Fruit fly (Drosophila melanogaster) whole organism, embryonic: ENCODE results near the gene Usp5.

Experiments
- Adf1 ChIP-seq: fragments of 200-800 bp; sonication (Bioruptor generic); IDR thresholded peaks from 2 replicates; pipeline ENCODE4 v1.3.6; 2022; ENCODE audit warnings: missing biosample characterization, missing genetic modification characterization
- Asciz ChIP-seq: fragments of 200-800 bp; sonication (Bioruptor generic); optimal IDR thresholded peaks from 2 replicates; lab custom pipeline; 2017; ENCODE audit warnings: missing biosample characterization, mild to moderate bottlenecking, missing genetic modification characterization, missing genetic modification reagents
- CG11085 ChIP-seq: fragments of 200-800 bp; sonication (Bioruptor generic); IDR thresholded peaks from 2 replicates; pipeline ENCODE4 v1.3.6; 2022; ENCODE audit warnings: missing biosample characterization, missing genetic modification characterization
- CG11695 ChIP-seq: fragments of 200-800 bp; sonication (Bioruptor generic); IDR thresholded peaks from 3 replicates; pipeline ENCODE4 v1.3.6; 2022; ENCODE audit warnings: missing biosample characterization, missing genetic modification characterization
- CG12219 ChIP-seq: fragments of 200-800 bp; sonication (Bioruptor generic); optimal IDR thresholded peaks from 3 replicates; lab custom pipeline; 2018; ENCODE audit warnings: missing biosample characterization, mild to moderate bottlenecking, missing genetic modification characterization
- CG15479 ChIP-seq: fragments of 200-800 bp; sonication (Bioruptor generic); optimal IDR thresholded peaks from 3 replicates; lab custom pipeline; 2019; ENCODE audit warnings: missing biosample characterization, mild to moderate bottlenecking, missing genetic modification characterization, moderate library complexity
- CG15514 ChIP-seq: fragments of 200-800 bp; sonication (Bioruptor generic); optimal IDR thresholded peaks from 3 replicates; lab custom pipeline; 2017; ENCODE audit warnings: missing biosample characterization, missing genetic modification characterization, mild to moderate bottlenecking, moderate library complexity, missing genetic modification reagents
- CG2120 ChIP-seq: fragments of 200-800 bp; sonication (Bioruptor generic); optimal IDR thresholded peaks from 3 replicates; lab custom pipeline; 2016; ENCODE audit warnings: missing biosample characterization, missing genetic modification characterization
- CG32772 ChIP-seq: fragments of 200-800 bp; sonication (Bioruptor generic); IDR thresholded peaks from 2 replicates; pipeline ENCODE4 v1.3.6; 2022; ENCODE audit warnings: missing biosample characterization, missing genetic modification characterization
- CG3281 ChIP-seq: fragments of 200-800 bp; sonication (Bioruptor generic); optimal IDR thresholded peaks from 3 replicates; lab custom pipeline; 2017; ENCODE audit warnings: missing biosample characterization, mild to moderate bottlenecking, missing genetic modification characterization
- CG34224 ChIP-seq: fragments of 200-800 bp; sonication (Bioruptor generic); IDR thresholded peaks from 3 replicates; pipeline ENCODE4 v1.3.6; 2022; ENCODE audit warnings: missing biosample characterization, missing genetic modification characterization; ENCODE audit not compliant: partially characterized antibody
- CG3726 ChIP-seq: fragments of 200-800 bp; sonication (Bioruptor generic); IDR thresholded peaks from 3 replicates; pipeline ENCODE4, ENCODE4 v1.3.6; 2022; ENCODE audit warnings: missing biosample characterization, missing genetic modification characterization
- CG4360 ChIP-seq: fragments of 200-800 bp; sonication (Bioruptor generic); IDR thresholded peaks from 2 replicates; pipeline ENCODE4 v1.3.6; 2022; ENCODE audit warnings: missing biosample characterization, missing genetic modification characterization
- CG4854 ChIP-seq: fragments of 200-800 bp; sonication (Bioruptor generic); optimal IDR thresholded peaks from 2 replicates; lab custom pipeline; 2016; ENCODE audit warnings: missing biosample characterization, missing genetic modification characterization, inconsistent platforms
- CG6254 ChIP-seq: fragments of 200-800 bp; sonication (Bioruptor generic); optimal IDR thresholded peaks from 3 replicates; lab custom pipeline; 2017; ENCODE audit warnings: mild to moderate bottlenecking, missing biosample characterization, missing genetic modification reagents, missing genetic modification characterization
- CG6791 ChIP-seq: fragments of 200-800 bp; sonication (Bioruptor generic); IDR thresholded peaks from 3 replicates; pipeline ENCODE4 v1.3.6; 2022; ENCODE audit warnings: missing biosample characterization, missing genetic modification characterization; ENCODE audit not compliant: partially characterized antibody
- CG7987 ChIP-seq: fragments of 200-800 bp; sonication (Bioruptor generic); optimal IDR thresholded peaks from 2 replicates; lab custom pipeline; 2018; ENCODE audit warnings: missing biosample characterization, mild to moderate bottlenecking, missing genetic modification characterization, moderate library complexity
- CG8765 ChIP-seq: fragments of 200-800 bp; sonication (Bioruptor generic); IDR thresholded peaks from 2 replicates; pipeline ENCODE4 v1.3.6; 2022; ENCODE audit warnings: missing biosample characterization, missing genetic modification characterization
- CkIIα-i1 ChIP-seq: fragments of 200-800 bp; sonication (Bioruptor generic); IDR thresholded peaks from 2 replicates; pipeline ENCODE4 v1.3.6; 2022; ENCODE audit warnings: missing biosample characterization, missing genetic modification characterization
- Doc3 ChIP-seq: fragments of 200-800 bp; sonication (Bioruptor generic); IDR thresholded peaks from 3 replicates; pipeline ENCODE4 v1.3.6; 2022; ENCODE audit warnings: missing biosample characterization, missing genetic modification characterization; ENCODE audit not compliant: partially characterized antibody
- Gsc ChIP-seq: fragments of 200-800 bp; sonication (Bioruptor generic); IDR thresholded peaks from 2 replicates; pipeline ENCODE4 v1.3.6; 2022; ENCODE audit warnings: missing biosample characterization, missing genetic modification characterization
- Hey ChIP-seq: fragments of 200-800 bp; sonication (Bioruptor generic); optimal IDR thresholded peaks from 3 replicates; lab custom pipeline; 2018; ENCODE audit warnings: missing biosample characterization, mild to moderate bottlenecking, missing genetic modification characterization
- Hmr ChIP-seq: fragments of 200-800 bp; sonication (Bioruptor generic); optimal IDR thresholded peaks from 3 replicates; lab custom pipeline; 2017; ENCODE audit warnings: mild to moderate bottlenecking, missing biosample characterization, missing genetic modification reagents, missing genetic modification characterization
- Jarid2 ChIP-seq: fragments of 200-800 bp; sonication (Bioruptor generic); optimal IDR thresholded peaks from 3 replicates; lab custom pipeline; 2017; ENCODE audit warnings: mild to moderate bottlenecking, missing biosample characterization, missing genetic modification reagents, missing genetic modification characterization
- Myb ChIP-seq: fragments of 200-800 bp; sonication (Bioruptor generic); optimal IDR thresholded peaks from 2 replicates; lab custom pipeline; 2016; ENCODE audit warnings: missing biosample characterization, missing genetic modification characterization
- Neu2 ChIP-seq: fragments of 200-800 bp; sonication (Bioruptor generic); optimal IDR thresholded peaks from 3 replicates; lab custom pipeline; 2016; ENCODE audit warnings: missing biosample characterization, missing genetic modification characterization, borderline replicate concordance
- Ravus ChIP-seq: fragments of 200-800 bp; sonication (Bioruptor generic); IDR thresholded peaks from 2 replicates; pipeline ENCODE4 v1.3.6; 2022; ENCODE audit warnings: missing biosample characterization, missing genetic modification characterization
- Trl ChIP-seq, 3 experiments: fragments of >200 bp in 2 of 3; fragments of 200-800 bp in 1 of 3; sonication (Bioruptor generic) in 1 of 3; optimal IDR thresholded peaks; 2 replicates in 1 of 3; 3 replicates in 2 of 3; lab custom pipeline; 2016 to 2017; ENCODE audit warnings: missing biosample characterization in 1 of 3, missing genetic modification characterization in 1 of 3
- al ChIP-seq: fragments of 200-800 bp; sonication (Bioruptor generic); IDR thresholded peaks from 2 replicates; pipeline ENCODE4 v1.3.6; 2022; ENCODE audit warnings: missing biosample characterization, missing genetic modification characterization
- ase ChIP-seq: fragments of 200-800 bp; sonication (Bioruptor generic); IDR thresholded peaks from 3 replicates; pipeline ENCODE4 v1.3.6; 2022; ENCODE audit warnings: missing biosample characterization, missing genetic modification characterization
- ash1 ChIP-seq: fragments of 200-800 bp; sonication (Bioruptor generic); optimal IDR thresholded peaks from 2 replicates; lab custom pipeline; 2018; ENCODE audit warnings: missing biosample characterization, mild to moderate bottlenecking, missing genetic modification characterization
- ato ChIP-seq: fragments of 200-800 bp; sonication (Bioruptor generic); IDR thresholded peaks from 2 replicates; pipeline ENCODE4 v1.3.6; 2022; ENCODE audit warnings: missing biosample characterization, missing genetic modification characterization; ENCODE audit not compliant: partially characterized antibody
- bab2 ChIP-seq: fragments of 200-800 bp; sonication (Bioruptor generic); optimal IDR thresholded peaks from 2 replicates; lab custom pipeline; 2016; ENCODE audit warnings: missing biosample characterization, missing genetic modification characterization
- da ChIP-seq: fragments of 200-800 bp; sonication (Bioruptor generic); optimal IDR thresholded peaks from 2 replicates; lab custom pipeline; 2016; ENCODE audit warnings: missing biosample characterization, missing genetic modification characterization
- ems ChIP-seq: fragments of 200-800 bp; sonication (Bioruptor generic); optimal IDR thresholded peaks from 3 replicates; lab custom pipeline; 2016; ENCODE audit warnings: missing biosample characterization, missing genetic modification characterization
- gcm2 ChIP-seq: fragments of 200-800 bp; sonication (Bioruptor generic); optimal IDR thresholded peaks from 2 replicates; lab custom pipeline; 2016; ENCODE audit warnings: missing biosample characterization, missing genetic modification characterization
- hkb ChIP-seq, 2 experiments: fragments of 200-800 bp in 1 of 2; fragments of >200 bp in 1 of 2; sonication (Bioruptor generic) in 1 of 2; IDR thresholded peaks in 1 of 2; optimal IDR thresholded peaks in 1 of 2; 2 replicates each; pipeline versions ENCODE4 v1.3.6 to Lab custom; 2017 to 2022; ENCODE audit warnings: missing biosample characterization in 1 of 2, missing genetic modification characterization in 1 of 2
- inv ChIP-seq: fragments of 200-800 bp; sonication (Bioruptor generic); IDR thresholded peaks from 2 replicates; pipeline ENCODE4 v1.3.6; 2022; ENCODE audit warnings: missing biosample characterization, missing genetic modification characterization; ENCODE audit not compliant: partially characterized antibody
- lab ChIP-seq: fragments of 200-800 bp; sonication (Bioruptor generic); optimal IDR thresholded peaks from 3 replicates; lab custom pipeline; 2017; ENCODE audit warnings: missing biosample characterization, missing genetic modification characterization, mild to moderate bottlenecking, moderate library complexity, missing genetic modification reagents
- nerfin-1 ChIP-seq: fragments of 200-800 bp; sonication (Bioruptor generic); optimal IDR thresholded peaks from 3 replicates; lab custom pipeline; 2019; ENCODE audit warnings: missing biosample characterization, mild to moderate bottlenecking, missing genetic modification characterization, moderate library complexity
- schlank ChIP-seq: fragments of 200-800 bp; sonication (Bioruptor generic); optimal IDR thresholded peaks from 2 replicates; lab custom pipeline; 2018; ENCODE audit warnings: missing biosample characterization, mild to moderate bottlenecking, missing genetic modification characterization
- sd ChIP-seq: fragments of 200-800 bp; sonication (Bioruptor generic); optimal IDR thresholded peaks from 3 replicates; lab custom pipeline; 2018; ENCODE audit warnings: missing biosample characterization, mild to moderate bottlenecking, missing genetic modification characterization, moderate library complexity
- ssp ChIP-seq: fragments of 200-800 bp; sonication (Bioruptor generic); IDR thresholded peaks from 2 replicates; pipeline ENCODE4 v1.3.6; 2022; ENCODE audit warnings: missing biosample characterization, missing genetic modification characterization
- tio ChIP-seq: fragments of 200-800 bp; sonication (Bioruptor generic); optimal IDR thresholded peaks from 2 replicates; lab custom pipeline; 2017; ENCODE audit warnings: missing biosample characterization, missing genetic modification characterization, inconsistent platforms
- toy ChIP-seq: fragments of 200-800 bp; sonication (Bioruptor generic); IDR thresholded peaks from 2 replicates; pipeline ENCODE4 v1.3.6; 2022; ENCODE audit warnings: missing biosample characterization, missing genetic modification characterization
- unc-4 ChIP-seq: fragments of 200-800 bp; sonication (Bioruptor generic); IDR thresholded peaks from 2 replicates; pipeline ENCODE4 v1.3.6; 2022; ENCODE audit warnings: missing biosample characterization, missing genetic modification characterization; ENCODE audit not compliant: partially characterized antibody
- zen2 ChIP-seq: fragments of 200-800 bp; sonication (Bioruptor generic); IDR thresholded peaks from 3 replicates; pipeline ENCODE4 v1.3.6; 2022; ENCODE audit warnings: missing biosample characterization, missing genetic modification characterization; ENCODE audit not compliant: partially characterized antibody
- zfh1 ChIP-seq: fragments of 200-800 bp; sonication (Bioruptor generic); IDR thresholded peaks from 3 replicates; pipeline ENCODE4 v1.3.6; 2022; ENCODE audit warnings: missing biosample characterization, missing genetic modification characterization

Usp5 gene

dm6 chr3L:3149060-3149872 is 1.1 kb upstream of the Usp5 start (continued):
- TF ChIP-seq da (GFP tag; lab: Kevin White, UChicago) (no peak), lab (no peak), CG7987 (no peak), CG3281 (GFP tag; lab: Kevin White, UChicago) (no peak), CG11085 (no peak), ems (GFP tag; lab: Kevin White, UChicago) (no peak), inv (no peak), CG11695 (GFP tag; lab: Robert Waterston, UW) (no peak), CG15479 (peak; percentile 6), sd (tag; lab: Kevin White, UChicago) (peak; percentile 80), Jarid2 (GFP tag; lab: Kevin White, UChicago) (no peak), Doc3 (GFP tag; lab: Robert Waterston, UW) (no peak), tio (GFP tag; lab: Kevin White, UChicago) (no peak), ash1 (GFP tag; lab: Kevin White, UChicago) (no peak), Ravus (GFP tag; lab: Robert Waterston, UW) (no peak), CG6254 (no peak), al (GFP tag; lab: Robert Waterston, UW) (no peak), CG8765 (GFP tag; lab: Robert Waterston, UW) (no peak), Neu2 (GFP tag; lab: Kevin White, UChicago) (no peak), schlank (no peak), CG4854 (GFP tag; lab: Kevin White, UChicago) (no peak), CG3726 (no peak), CG15514 (GFP tag; lab: Kevin White, UChicago) (no peak), Gsc (no peak), CG2120 (GFP tag; lab: Kevin White, UChicago) (no peak), unc-4 (GFP tag; lab: Robert Waterston, UW) (peak; percentile 42), CkIIα-i1 (GFP tag; lab: Robert Waterston, UW) (no peak), zfh1 (GFP tag; lab: Robert Waterston, UW) (0 out of 3 replicates have a peak, but pooled peaks have one; percentile 32), Hey (no peak), CG12219 (GFP tag; lab: Kevin White, UChicago) (no peak), nerfin-1 (no peak), Hmr (GFP tag; lab: Kevin White, UChicago) (no peak), ato (GFP tag; lab: Robert Waterston, UW) (no peak), bab2 (GFP tag; lab: Kevin White, UChicago) (no peak), CG4360 (peak; percentile 86), Adf1 (GFP tag; lab: Robert Waterston, UW) (peak; percentile 84), Myb (GFP tag; lab: Kevin White, UChicago) (no peak), toy (no peak), ase (GFP tag; lab: Robert Waterston, UW) (no peak), CG32772 (GFP tag; lab: Robert Waterston, UW) (no peak), CG6791 (no peak), gcm2 (GFP tag; lab: Kevin White, UChicago) (no peak), CG34224 (no peak; the same call in 2 of the 3 replicates), Asciz (GFP tag; lab: Kevin White, UChicago) (no peak), ssp (no peak), zen2 (GFP tag; lab: Robert Waterston, UW) (no peak; the same call in 2 of the 3 replicates), Trl (optimal IDR thresholded peaks at IDR 0.05; lab: Kevin White, UChicago) (peak; percentile 78 to 92), Trl (GFP tag; optimal IDR thresholded peaks at IDR 0.05; lab: Kevin White, UChicago) (no peak), hkb (optimal IDR thresholded peaks at IDR 0.05; lab: Kevin White, UChicago) (no peak), hkb (GFP tag; IDR thresholded peaks at IDR 0.05; lab: Robert Waterston, UW) (no peak)
